Worm (Caenorhabditis elegans): ENCODE results near the gene T05G5.1.

Gene T05G5.1

DNA sequence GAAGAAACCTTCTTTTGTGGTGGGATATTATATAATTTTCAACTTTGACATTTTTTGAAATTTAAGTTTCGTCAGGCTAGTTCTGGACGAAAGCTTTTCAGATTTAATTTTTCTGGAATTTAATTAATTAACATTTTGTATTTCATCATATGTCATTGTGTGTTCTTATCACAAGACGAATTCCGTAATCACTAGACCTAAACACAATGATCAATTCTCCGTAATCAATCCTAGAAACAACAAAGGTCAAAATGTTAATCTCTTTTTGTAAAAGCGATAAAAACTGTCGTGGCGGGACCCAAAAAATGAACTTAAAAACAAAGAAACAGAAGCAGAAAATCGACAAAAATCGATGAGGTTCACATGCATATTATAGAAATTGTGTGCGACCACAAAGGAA lies 28.4 kb downstream of the T05G5.1 start:
- TF ChIP-seq W03F9.2 (tag; optimal IDR thresholded peaks at IDR 0.05) (no peak), dao-5 (tag; optimal IDR thresholded peaks at IDR 0.05) (no peak), him-1 (tag; optimal IDR thresholded peaks at IDR 0.05) (no peak)

- TF ChIP-seq W03F9.2 (tag; optimal IDR thresholded peaks at IDR 0.05) (no peak), him-1 (tag; optimal IDR thresholded peaks at IDR 0.05) (no peak), dao-5 (tag; optimal IDR thresholded peaks at IDR 0.05) (no peak)
These were observed 29.3 kb downstream of the T05G5.1 start, which contains the start of gene ncx-6 for ce11 chrIII:9713862-9714261. Gene ncx-6 (minus strand): TSS chrIII:9713949.

- TF ChIP-seq W03F9.2 (tag; optimal IDR thresholded peaks at IDR 0.05) (no peak), dao-5 (tag; optimal IDR thresholded peaks at IDR 0.05) (no peak), him-1 (tag; optimal IDR thresholded peaks at IDR 0.05) (no peak)
These were observed 30.0 kb downstream of the T05G5.1 start for ce11 chrIII:9713182-9713581.

DNA sequence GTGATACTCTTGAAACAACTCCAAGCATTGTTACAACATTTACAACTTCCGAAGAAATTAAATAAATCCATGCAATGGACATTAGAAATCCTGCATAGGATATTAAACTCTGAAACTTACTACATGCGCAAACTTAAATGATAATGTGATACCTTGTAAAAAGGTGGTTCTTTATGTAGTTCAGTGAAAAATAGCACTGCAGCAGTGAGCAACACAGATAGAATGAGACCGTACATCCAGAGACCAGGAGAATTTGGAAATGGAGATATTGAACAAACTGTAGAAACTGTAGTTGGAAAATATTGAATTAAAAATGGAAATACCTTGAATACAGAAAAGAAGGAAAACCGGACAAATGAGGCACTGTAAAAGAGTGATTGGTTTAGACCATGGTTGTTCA lies 32.0 kb downstream of the T05G5.1 start:
- TF ChIP-seq him-1 (tag; optimal IDR thresholded peaks at IDR 0.05) (no peak), W03F9.2 (tag; optimal IDR thresholded peaks at IDR 0.05) (no peak), dao-5 (tag; optimal IDR thresholded peaks at IDR 0.05) (no peak)

DNA sequence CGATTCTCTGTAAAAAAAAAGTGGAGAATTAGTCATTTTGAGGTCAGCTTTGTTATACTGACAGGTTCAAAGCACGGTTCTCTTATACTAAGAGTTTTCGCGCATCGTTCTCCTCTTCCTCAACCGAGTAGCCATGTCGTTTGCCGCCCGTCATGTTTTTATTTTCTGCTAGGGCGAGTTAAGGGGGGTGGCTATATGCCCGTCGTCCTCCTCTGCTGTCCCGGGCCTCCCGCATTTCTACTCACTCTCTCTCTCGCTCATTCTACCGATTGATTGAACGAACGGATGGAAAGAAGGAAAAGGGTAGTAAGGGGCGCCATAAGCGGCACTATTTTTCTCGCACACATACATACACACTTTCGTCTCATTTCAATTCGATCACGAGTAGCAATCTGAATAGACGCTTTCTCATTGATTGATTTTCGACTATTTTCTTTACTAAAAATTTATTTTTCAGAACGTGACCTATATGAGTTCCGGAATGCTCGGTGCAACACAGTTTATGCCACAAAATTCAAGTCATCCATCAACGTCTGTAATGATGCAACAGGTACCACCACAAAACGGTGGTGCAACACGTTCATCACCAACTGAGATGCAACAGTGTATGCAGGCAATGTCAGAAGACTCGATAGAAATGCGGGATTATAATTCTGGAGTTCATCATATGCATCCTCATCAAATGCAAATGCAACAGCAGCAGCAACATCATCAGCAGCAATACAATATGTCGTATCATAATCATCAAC lies 37.8 kb downstream of the T05G5.1 start:
- TF ChIP-seq W03F9.2 (tag; optimal IDR thresholded peaks at IDR 0.05) (no peak), him-1 (tag; optimal IDR thresholded peaks at IDR 0.05) (no peak), dao-5 (tag; optimal IDR thresholded peaks at IDR 0.05) (no peak)

ce11 chrIII:9704606-9704938 lies 38.6 kb downstream of the T05G5.1 start:
- TF ChIP-seq dao-5 (tag; optimal IDR thresholded peaks at IDR 0.05) (no peak), W03F9.2 (tag; optimal IDR thresholded peaks at IDR 0.05) (no peak), him-1 (tag; optimal IDR thresholded peaks at IDR 0.05) (no peak)

DNA sequence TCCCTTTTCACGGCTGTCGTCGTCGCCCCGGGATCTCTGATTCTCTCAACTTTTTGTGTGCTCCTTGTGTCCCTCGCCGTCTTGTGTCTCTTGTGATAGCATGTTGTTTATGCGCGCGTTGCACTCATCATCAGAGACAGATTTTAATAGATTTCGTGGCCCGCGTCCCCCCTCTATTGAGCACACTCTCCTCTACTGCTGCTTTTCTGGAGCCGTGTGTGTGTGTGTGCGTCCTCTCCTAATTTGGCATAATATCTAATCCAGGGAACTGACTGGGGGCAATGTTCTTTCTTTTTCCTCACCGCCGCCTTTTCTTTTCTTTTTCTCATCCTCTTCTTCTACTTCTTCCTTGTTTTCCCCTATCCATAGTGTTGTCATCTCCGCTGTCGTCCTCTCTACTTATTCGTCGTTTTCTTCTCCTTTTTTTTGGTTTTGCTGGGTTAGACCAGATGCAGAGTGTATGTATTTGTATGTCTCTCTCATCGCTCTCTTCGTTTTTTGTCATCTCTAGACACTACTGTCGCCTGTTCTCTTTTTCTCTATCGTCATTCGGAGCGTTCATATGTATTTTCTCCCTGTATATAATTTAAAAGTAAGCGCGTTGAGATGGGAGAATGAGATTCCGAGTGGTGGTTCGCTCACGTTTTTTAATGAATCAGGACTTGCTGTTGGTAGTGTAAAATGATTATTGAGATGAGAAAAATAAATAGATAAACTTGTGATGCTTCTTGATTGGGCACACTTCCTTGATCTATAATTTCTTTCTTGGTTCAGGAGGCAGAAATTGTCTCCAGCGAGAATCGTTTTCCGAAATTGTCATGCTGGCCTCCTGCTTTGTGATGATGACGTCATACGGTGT lies 39.2 kb downstream of the T05G5.1 start:
- TF ChIP-seq him-1 (tag; optimal IDR thresholded peaks at IDR 0.05) (no peak), dao-5 (tag; optimal IDR thresholded peaks at IDR 0.05) (peak; percentile 45), W03F9.2 (tag; optimal IDR thresholded peaks at IDR 0.05) (no peak)

DNA sequence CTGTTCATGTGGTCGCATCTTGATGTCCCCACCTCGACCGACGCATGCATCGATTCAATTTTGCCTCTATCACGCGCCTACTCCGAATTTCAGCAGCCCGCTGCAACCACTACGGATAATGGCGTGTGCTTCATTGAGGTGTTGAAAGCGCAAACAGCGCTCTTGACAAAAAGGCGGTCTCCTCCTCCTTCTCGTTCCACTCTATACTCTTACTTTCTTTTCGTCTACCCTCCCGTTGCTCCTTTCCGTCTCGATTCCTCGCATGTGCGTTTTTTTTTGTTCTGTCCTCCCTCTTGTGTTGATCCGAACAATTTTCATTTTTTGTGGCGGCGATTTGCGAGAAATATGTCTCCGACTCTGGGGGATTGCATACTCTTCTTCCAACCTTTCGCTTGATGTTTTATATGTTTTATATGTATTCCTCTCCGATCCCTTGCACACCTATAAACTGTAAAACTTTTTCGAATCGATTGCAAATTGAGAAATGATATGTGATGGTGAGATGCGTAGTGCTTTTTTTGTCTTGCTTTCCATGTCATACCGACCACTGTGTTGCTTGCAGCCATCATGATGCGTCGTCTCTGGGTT lies 40.4 kb downstream of the T05G5.1 start:
- TF ChIP-seq W03F9.2 (tag; optimal IDR thresholded peaks at IDR 0.05) (no peak), dao-5 (tag; optimal IDR thresholded peaks at IDR 0.05) (no peak), him-1 (tag; optimal IDR thresholded peaks at IDR 0.05) (no peak)

- TF ChIP-seq W03F9.2 (tag; optimal IDR thresholded peaks at IDR 0.05) (no peak), him-1 (tag; optimal IDR thresholded peaks at IDR 0.05) (no peak)
These were observed 41.3 kb downstream of the T05G5.1 start for ce11 chrIII:9701798-9702197.

DNA sequence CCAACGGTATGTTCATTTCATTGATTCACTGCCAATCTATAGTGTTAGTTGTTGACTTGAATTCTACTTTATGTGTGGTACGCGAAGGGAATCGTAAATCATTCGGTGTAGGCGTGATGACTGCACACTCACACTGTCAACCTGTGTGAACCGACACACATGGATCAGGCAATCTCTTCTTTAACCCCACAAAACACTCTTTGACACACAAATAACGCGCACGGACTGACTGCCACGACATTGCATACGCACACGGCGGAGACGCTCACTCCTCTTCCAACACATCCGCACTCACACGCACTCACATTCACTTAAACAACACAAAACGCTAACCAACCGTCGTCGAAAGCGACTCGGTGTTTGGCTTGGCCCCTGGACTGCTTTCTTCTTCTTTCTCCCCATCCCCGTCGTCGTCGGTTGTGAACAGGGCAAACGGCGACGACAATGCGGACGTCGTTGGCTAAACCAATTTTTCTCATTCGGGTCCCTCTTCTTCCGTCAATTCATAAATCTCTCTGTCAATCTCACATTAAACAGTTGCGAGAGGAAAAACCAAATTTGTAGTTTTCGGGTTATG lies 42.9 kb downstream of the T05G5.1 start:
- TF ChIP-seq him-1 (tag; optimal IDR thresholded peaks at IDR 0.05) (no peak), dao-5 (tag; optimal IDR thresholded peaks at IDR 0.05) (no peak), W03F9.2 (tag; optimal IDR thresholded peaks at IDR 0.05) (no peak)

ce11 chrIII:9699576-9699975 lies 43.6 kb downstream of the T05G5.1 start, which contains the start of gene tlk-1:
Gene tlk-1 (plus strand): TSS chrIII:9699876.
- TF ChIP-seq him-1 (tag; optimal IDR thresholded peaks at IDR 0.05) = no peak
- TF ChIP-seq dao-5 (tag; optimal IDR thresholded peaks at IDR 0.05) = no peak
- TF ChIP-seq W03F9.2 (tag; optimal IDR thresholded peaks at IDR 0.05) = no peak

ce11 chrIII:9698635-9699396 lies 44.3 kb downstream of the T05G5.1 start:
- TF ChIP-seq dao-5 (tag; optimal IDR thresholded peaks at IDR 0.05) = no peak
- no peak for TF ChIP-seq him-1 (tag; optimal IDR thresholded peaks at IDR 0.05)
- no peak for TF ChIP-seq W03F9.2 (tag; optimal IDR thresholded peaks at IDR 0.05)

ce11 chrIII:9697886-9698285 lies 45.3 kb downstream of the T05G5.1 start:
- TF ChIP-seq W03F9.2 (tag; optimal IDR thresholded peaks at IDR 0.05) (no peak), dao-5 (tag; optimal IDR thresholded peaks at IDR 0.05) (no peak), him-1 (tag; optimal IDR thresholded peaks at IDR 0.05) (no peak)
